Worm (Caenorhabditis elegans): ENCODE results near the gene ptr-22.

- TF ChIP-seq elt-3 (tag; optimal IDR thresholded peaks at IDR 0.05) (no peak), nhr-12 (tag; optimal IDR thresholded peaks at IDR 0.05) (no peak), mep-1 (tag; optimal IDR thresholded peaks at IDR 0.05) (no peak), ces-1 (GFP tag; optimal IDR thresholded peaks at IDR 0.05) (no peak), cnd-1 (tag; optimal IDR thresholded peaks at IDR 0.05) (no peak), unc-62 (GFP tag; optimal IDR thresholded peaks at IDR 0.05) (no peak), blmp-1 (tag; optimal IDR thresholded peaks at IDR 0.05) (no peak), lin-13 (tag; optimal IDR thresholded peaks at IDR 0.05) (no peak), pha-4 (tag; optimal IDR thresholded peaks at IDR 0.05) (no peak), unc-39 (tag; optimal IDR thresholded peaks at IDR 0.05) (no peak), nhr-76 (tag; optimal IDR thresholded peaks at IDR 0.05) (no peak)
Observed at ce11 chrV:18917396-18917795, 13.8 kb downstream of the ptr-22 start.
